Worm (Caenorhabditis elegans) whole organism, L4 larva: ENCODE data around the gene unc-70.

Source experiments
- D1046.2 ChIP-seq: fragments of 200-800 bp; sonication (Bioruptor generic); IDR thresholded peaks from 2 replicates; pipeline ENCODE4 v1.3.6; 2022; ENCODE audit warnings: missing genetic modification characterization, missing compliant biosample characterization
- F10B5.3 ChIP-seq: sonication (generic microtip); optimal IDR thresholded peaks from 2 replicates; lab custom pipeline; 2016; ENCODE audit warnings: mild to moderate bottlenecking, missing genetic modification characterization, missing compliant biosample characterization
- F44E2.7 ChIP-seq: fragments of 200-800 bp; sonication (Bioruptor generic); IDR thresholded peaks from 2 replicates; pipeline ENCODE4 v2.1.2; 2022; ENCODE audit warnings: missing genetic modification characterization, missing compliant biosample characterization
- F49E8.2 ChIP-seq: sonication (generic microtip); optimal IDR thresholded peaks from 2 replicates; lab custom pipeline; 2016; ENCODE audit warnings: missing compliant biosample characterization, mild to moderate bottlenecking, missing genetic modification characterization, borderline replicate concordance
- R02D3.7 ChIP-seq: fragments of 150-350 bp; sonication (generic microtip); optimal IDR thresholded peaks from 3 replicates; lab custom pipeline; 2014; ENCODE audit warnings: missing biosample characterization, missing genetic modification characterization
- T20F7.1 ChIP-seq: fragments of 200-800 bp; sonication (Bioruptor generic); optimal IDR thresholded peaks from 2 replicates; lab custom pipeline; 2018; ENCODE audit warnings: mild to moderate bottlenecking, missing genetic modification characterization, missing compliant biosample characterization
- T26A8.4 ChIP-seq: fragments of 200-800 bp; sonication (Bioruptor generic); IDR thresholded peaks from 2 replicates; pipeline ENCODE4 v1.3.6; 2022; ENCODE audit warnings: missing genetic modification characterization, missing compliant biosample characterization
- aly-2 ChIP-seq: sonication (generic microtip); optimal IDR thresholded peaks from 2 replicates; lab custom pipeline; 2018; ENCODE audit warnings: missing biosample characterization, missing genetic modification characterization
- attf-4 ChIP-seq: sonication (generic microtip); optimal IDR thresholded peaks from 3 replicates; lab custom pipeline; 2017; ENCODE audit warnings: missing biosample characterization, missing genetic modification characterization
- ceh-44 ChIP-seq: fragments of 200-800 bp; sonication (Bioruptor generic); IDR thresholded peaks from 2 replicates; pipeline ENCODE4 v1.3.6; 2022; ENCODE audit warnings: missing genetic modification reagents, missing genetic modification characterization, missing compliant biosample characterization
- ceh-62 ChIP-seq: sonication (generic microtip); optimal IDR thresholded peaks from 2 replicates; lab custom pipeline; 2017; ENCODE audit warnings: missing biosample characterization, missing genetic modification characterization
- ceh-82 ChIP-seq: sonication (generic microtip); optimal IDR thresholded peaks from 2 replicates; lab custom pipeline; 2017; ENCODE audit warnings: missing biosample characterization, missing genetic modification characterization
- cey-2 ChIP-seq: sonication (generic microtip); optimal IDR thresholded peaks from 3 replicates; lab custom pipeline; 2017; ENCODE audit warnings: missing genetic modification characterization, mild to moderate bottlenecking, missing compliant biosample characterization, antibody characterized with exemption, borderline replicate concordance; ENCODE audit not compliant: insufficient read depth
- dmd-6 ChIP-seq: fragments of 200-800 bp; sonication (Bioruptor generic); IDR thresholded peaks from 2 replicates; pipeline ENCODE4 v1.3.6; 2022; ENCODE audit warnings: missing genetic modification reagents, missing genetic modification characterization, missing compliant biosample characterization
- dmd-8 ChIP-seq: fragments of 200-800 bp; sonication (Bioruptor generic); IDR thresholded peaks from 2 replicates; pipeline ENCODE4 v1.3.6; 2022; ENCODE audit warnings: missing genetic modification characterization, missing compliant biosample characterization
- duxl-1 ChIP-seq: sonication (generic microtip); optimal IDR thresholded peaks from 2 replicates; lab custom pipeline; 2016; ENCODE audit warnings: mild to moderate bottlenecking, missing genetic modification characterization, moderate library complexity, missing compliant biosample characterization; ENCODE audit not compliant: poor library complexity
- egl-27 ChIP-seq: sonication (generic microtip); optimal IDR thresholded peaks from 3 replicates; lab custom pipeline; 2017; ENCODE audit warnings: missing biosample characterization, missing genetic modification reagents, missing genetic modification characterization
- egl-43 ChIP-seq: fragments of 200-800 bp; sonication (Bioruptor generic); IDR thresholded peaks from 2 replicates; pipeline ENCODE4 v1.3.6; 2022; ENCODE audit warnings: missing genetic modification reagents, missing genetic modification characterization, missing compliant biosample characterization
- fkh-10 ChIP-seq: fragments of 150-350 bp; optimal IDR thresholded peaks from 2 replicates; lab custom pipeline; 2014; ENCODE audit warnings: missing biosample characterization, missing genetic modification reagents, missing genetic modification characterization
- gei-8 ChIP-seq: fragments of 200-800 bp; sonication (Bioruptor generic); optimal IDR thresholded peaks from 2 replicates; lab custom pipeline; 2018; ENCODE audit warnings: mild to moderate bottlenecking, missing genetic modification characterization, missing compliant biosample characterization
- hif-1 ChIP-seq, 2 experiments: sonication (generic microtip); optimal IDR thresholded peaks; 2 replicates each; lab custom pipeline; 2016 to 2017; ENCODE audit warnings: missing compliant biosample characterization in 2 of 2, missing genetic modification characterization in 2 of 2, missing genetic modification reagents in 2 of 2, missing genotype in 2 of 2, mild to moderate bottlenecking in 1 of 2
- hlh-11 ChIP-seq: fragments of 200-800 bp; sonication (Bioruptor generic); optimal IDR thresholded peaks from 2 replicates; lab custom pipeline; 2018; ENCODE audit warnings: mild to moderate bottlenecking, missing genetic modification characterization, missing compliant biosample characterization
- hlh-30 ChIP-seq: sonication (generic microtip); optimal IDR thresholded peaks from 2 replicates; lab custom pipeline; 2017; ENCODE audit warnings: antibody characterized with exemption, mild to moderate bottlenecking, missing genetic modification characterization, missing compliant biosample characterization; ENCODE audit not compliant: insufficient read depth
- lim-7 ChIP-seq: fragments of 200-800 bp; sonication (Bioruptor generic); IDR thresholded peaks from 2 replicates; pipeline ENCODE4 v1.3.6; 2022; ENCODE audit warnings: missing genetic modification characterization, missing compliant biosample characterization
- lsy-2 ChIP-seq, 2 experiments: fragments of 150-350 bp in 1 of 2; sonication (generic microtip) in 1 of 2; optimal IDR thresholded peaks; 2 replicates each; lab custom pipeline; 2014 to 2017; ENCODE audit warnings: missing biosample characterization in 2 of 2, missing genetic modification characterization in 2 of 2
- madf-5 ChIP-seq, 2 experiments: fragments of 200-800 bp; sonication (Bioruptor generic); IDR thresholded peaks; 2 replicates each; pipeline ENCODE4 v1.3.6; 2022; ENCODE audit warnings: missing compliant biosample characterization in 2 of 2, missing genetic modification characterization in 2 of 2
- madf-9 ChIP-seq: fragments of 200-800 bp; sonication (Bioruptor generic); conservative IDR thresholded peaks from 2 replicates; pipeline ENCODE4 v1.3.6; 2022; ENCODE audit warnings: missing genetic modification reagents, missing genetic modification characterization, missing compliant biosample characterization
- mdt-29 ChIP-seq: fragments of 200-800 bp; sonication (Bioruptor generic); IDR thresholded peaks from 2 replicates; pipeline ENCODE4 v1.3.6; 2022; ENCODE audit warnings: missing genetic modification reagents, missing genetic modification characterization, missing compliant biosample characterization
- mep-1 ChIP-seq: fragments of 150-350 bp; sonication (generic microtip); optimal IDR thresholded peaks from 3 replicates; lab custom pipeline; 2014; ENCODE audit warnings: missing biosample characterization, missing genetic modification characterization
- mxl-2 ChIP-seq: fragments of 200-800 bp; sonication (Bioruptor generic); conservative IDR thresholded peaks from 2 replicates; pipeline ENCODE4 v1.3.6; 2022; ENCODE audit warnings: missing genetic modification reagents, missing genetic modification characterization, missing compliant biosample characterization
- nhr-102 ChIP-seq: sonication (generic microtip); optimal IDR thresholded peaks from 2 replicates; lab custom pipeline; 2016; ENCODE audit warnings: mild to moderate bottlenecking, missing genetic modification characterization, moderate library complexity, missing compliant biosample characterization
- nhr-111 ChIP-seq: fragments of 200-800 bp; sonication (Bioruptor generic); optimal IDR thresholded peaks from 2 replicates; lab custom pipeline; 2018; ENCODE audit warnings: mild to moderate bottlenecking, missing genetic modification characterization, missing compliant biosample characterization
- nhr-25 ChIP-seq: sonication (generic microtip); optimal IDR thresholded peaks from 2 replicates; lab custom pipeline; 2017; ENCODE audit warnings: missing genetic modification characterization, mild to moderate bottlenecking, missing compliant biosample characterization, antibody characterized with exemption, moderate library complexity, borderline replicate concordance; ENCODE audit not compliant: insufficient read depth
- nhr-28 ChIP-seq: fragments of 150-350 bp; optimal IDR thresholded peaks from 2 replicates; lab custom pipeline; 2014; ENCODE audit warnings: missing biosample characterization, missing genetic modification characterization
- nhr-41 ChIP-seq: fragments of 200-800 bp; sonication (Bioruptor generic); IDR thresholded peaks from 2 replicates; pipeline ENCODE4 v1.3.6; 2022; ENCODE audit warnings: missing genetic modification reagents, missing genetic modification characterization, missing compliant biosample characterization
- nhr-48 ChIP-seq: sonication (generic microtip); optimal IDR thresholded peaks from 2 replicates; lab custom pipeline; 2016; ENCODE audit warnings: mild to moderate bottlenecking, missing genetic modification characterization, missing compliant biosample characterization
- nhr-6 ChIP-seq: fragments of 150-350 bp; optimal IDR thresholded peaks from 2 replicates; lab custom pipeline; 2014; ENCODE audit warnings: missing biosample characterization, missing genetic modification characterization
- pha-4 ChIP-seq, 2 experiments: fragments of 150-350 bp in 1 of 2; fragments of 200-800 bp in 1 of 2; sonication (Bioruptor generic) in 1 of 2; IDR thresholded peaks in 1 of 2; optimal IDR thresholded peaks in 1 of 2; 2 replicates each; pipeline versions ENCODE4 v1.3.6 to Lab custom; 2014 to 2022; ENCODE audit warnings: missing genetic modification characterization in 2 of 2, missing genetic modification reagents in 2 of 2, missing biosample characterization in 1 of 2, missing compliant biosample characterization in 1 of 2
- php-3 ChIP-seq: fragments of 200-800 bp; sonication (Bioruptor generic); IDR thresholded peaks from 2 replicates; pipeline ENCODE4 v1.3.6; 2022; ENCODE audit warnings: missing genetic modification reagents, missing genetic modification characterization, missing compliant biosample characterization
- snpc-1.2 ChIP-seq: fragments of 200-800 bp; sonication (Bioruptor generic); IDR thresholded peaks from 2 replicates; pipeline ENCODE4 v1.3.6; 2022; ENCODE audit warnings: missing genetic modification reagents, missing genetic modification characterization, missing compliant biosample characterization
- spr-1 ChIP-seq: sonication (generic microtip); optimal IDR thresholded peaks from 2 replicates; lab custom pipeline; 2016; ENCODE audit warnings: mild to moderate bottlenecking, missing genetic modification characterization, missing compliant biosample characterization
- spr-3 ChIP-seq: fragments of 200-800 bp; sonication (Bioruptor generic); optimal IDR thresholded peaks from 2 replicates; lab custom pipeline; 2018; ENCODE audit warnings: mild to moderate bottlenecking, missing genetic modification characterization, missing compliant biosample characterization
- tra-1 ChIP-seq: fragments of 200-800 bp; sonication (Bioruptor generic); IDR thresholded peaks from 2 replicates; pipeline ENCODE4 v1.3.6; 2022; ENCODE audit warnings: missing genetic modification reagents, missing genetic modification characterization, missing compliant biosample characterization
- unc-130 ChIP-seq: sonication (generic microtip); optimal IDR thresholded peaks from 2 replicates; lab custom pipeline; 2016; ENCODE audit warnings: missing genetic modification reagents, missing genetic modification characterization, missing compliant biosample characterization
- unc-62 ChIP-seq, 3 experiments: fragments of 150-350 bp in 1 of 3; sonication (generic microtip); optimal IDR thresholded peaks in 2 of 3; peaks in 1 of 3; 1 replicate in 1 of 3; 2 replicates in 2 of 3; lab custom pipeline; 2014 to 2017; ENCODE audit warnings: missing biosample characterization in 3 of 3, missing genetic modification characterization in 3 of 3, missing genetic modification reagents in 3 of 3, missing genotype in 1 of 3
- vab-7 ChIP-seq: fragments of 200-800 bp; sonication (Bioruptor generic); IDR thresholded peaks from 2 replicates; pipeline ENCODE4 v1.3.6; 2022; ENCODE audit warnings: missing genetic modification reagents, missing genetic modification characterization, missing compliant biosample characterization
- zfp-3 ChIP-seq: fragments of 200-800 bp; sonication (Bioruptor generic); conservative IDR thresholded peaks from 2 replicates; pipeline ENCODE4 v1.3.6; 2022; ENCODE audit warnings: missing genetic modification reagents, missing genetic modification characterization, missing compliant biosample characterization
- ztf-11 ChIP-seq: fragments of 150-350 bp; optimal IDR thresholded peaks from 2 replicates; lab custom pipeline; 2014; ENCODE audit warnings: missing biosample characterization, missing genetic modification characterization
- ztf-7 ChIP-seq: fragments of 150-350 bp; optimal IDR thresholded peaks from 2 replicates; lab custom pipeline; 2014; ENCODE audit warnings: missing biosample characterization, missing genetic modification characterization

The unc-70 gene

DNA sequence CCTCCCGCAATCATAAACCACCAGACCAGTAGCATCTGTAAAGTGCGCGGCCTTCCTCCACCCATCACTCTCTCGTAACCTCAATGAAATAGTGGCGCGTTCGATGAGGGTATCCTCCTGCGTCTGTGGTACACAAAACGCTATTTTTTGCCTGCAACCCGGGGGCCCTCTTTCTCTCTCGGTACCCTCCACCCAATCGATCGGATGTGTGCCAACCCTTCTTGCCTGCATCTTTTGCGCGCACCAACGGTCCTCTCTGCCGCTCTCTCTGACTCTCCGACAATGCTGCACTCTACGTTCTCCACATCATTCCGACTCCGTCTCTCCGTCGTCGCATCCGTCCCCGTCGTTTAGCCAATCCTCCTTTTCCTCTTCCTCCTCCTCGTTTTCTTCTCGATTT is 1.6 kb upstream of the unc-70 start (continued):
- TF ChIP-seq R02D3.7 (tag; lab: Kevin White, UChicago) (no peak), T26A8.4 (GFP tag; lab: Robert Waterston, UW) (peak; percentile 38; the same call in 1 of the 2 replicates), dmd-6 (GFP tag; lab: Robert Waterston, UW) (peak; percentile 40; the same call in 1 of the 2 replicates), nhr-25 (peak; percentile 78), nhr-102 (no peak), madf-9 (0 out of 2 replicates have a peak, but pooled peaks have one; percentile 3), ztf-11 (tag; lab: Kevin White, UChicago) (no peak), mdt-29 (GFP tag; lab: Robert Waterston, UW) (no peak), F44E2.7 (no peak), vab-7 (GFP tag; lab: Robert Waterston, UW) (no peak), unc-62 (GFP tag; optimal IDR thresholded peaks at IDR 0.05 in 1 of 2; lab: Kevin White, UChicago) (peak in 1 of 2 experiments; percentile 100), unc-62 (tag; optimal IDR thresholded peaks at IDR 0.05; lab: Kevin White, UChicago) (no peak), mxl-2 (GFP tag; lab: Robert Waterston, UW) (no peak), egl-43 (peak; percentile 89), nhr-111 (GFP tag; lab: Kevin White, UChicago) (no peak), ceh-82 (tag; lab: Kevin White, UChicago) (no peak), lim-7 (GFP tag; lab: Robert Waterston, UW) (no peak), madf-5 (GFP tag; IDR thresholded peaks at IDR 0.05; lab: Robert Waterston, UW) (no peak), pha-4 (GFP tag; IDR thresholded peaks at IDR 0.05; lab: Robert Waterston, UW) (no peak; the same call in 1 of the 2 replicates), pha-4 (tag; optimal IDR thresholded peaks at IDR 0.05; lab: Kevin White, UChicago) (no peak), ceh-44 (GFP tag; lab: Robert Waterston, UW) (no peak), hlh-30 (peak; percentile 52), hlh-11 (tag; lab: Kevin White, UChicago) (peak; percentile 79), ztf-7 (tag; lab: Kevin White, UChicago) (no peak), spr-3 (GFP tag; lab: Kevin White, UChicago) (no peak), aly-2 (tag; lab: Kevin White, UChicago) (no peak), F10B5.3 (tag; lab: Kevin White, UChicago) (no peak), nhr-6 (tag; lab: Kevin White, UChicago) (peak; percentile 14), ceh-62 (tag; lab: Kevin White, UChicago) (no peak), fkh-10 (GFP tag; lab: Kevin White, UChicago) (peak; percentile 80), zfp-3 (GFP tag; lab: Robert Waterston, UW) (no peak), F49E8.2 (no peak), egl-27 (tag; lab: Kevin White, UChicago) (no peak), nhr-41 (no peak), attf-4 (tag; lab: Kevin White, UChicago) (no peak), lsy-2 (tag; optimal IDR thresholded peaks at IDR 0.05; lab: Kevin White, UChicago) (peak; percentile 34 to 63), tra-1 (GFP tag; lab: Robert Waterston, UW) (0 out of 2 replicates have a peak, but pooled peaks have one; percentile 46), snpc-1.2 (no peak)

- TF ChIP-seq D1046.2 (GFP tag; lab: Robert Waterston, UW) (no peak), mep-1 (peak; percentile 3), nhr-28 (tag; lab: Kevin White, UChicago) (no peak), nhr-41 (no peak), T20F7.1 (GFP tag; lab: Kevin White, UChicago) (no peak), gei-8 (GFP tag; lab: Kevin White, UChicago) (no peak), hif-1 (tag; optimal IDR thresholded peaks at IDR 0.05; lab: Kevin White, UChicago) (peak in 1 of 2 experiments; percentile 11), dmd-8 (GFP tag; lab: Robert Waterston, UW) (no peak; the same call in 1 of the 2 replicates), tra-1 (GFP tag; lab: Robert Waterston, UW) (no peak), unc-130 (no peak), attf-4 (tag; lab: Kevin White, UChicago) (no peak), php-3 (no peak), madf-9 (no peak), spr-1 (tag; lab: Kevin White, UChicago) (no peak), hlh-30 (peak; percentile 1), cey-2 (no peak), duxl-1 (tag; lab: Kevin White, UChicago) (no peak), nhr-48 (tag; lab: Kevin White, UChicago) (no peak)
These were observed 515 bp upstream of the unc-70 start for ce11 chrV:6880623-6881022.
